Worm (Caenorhabditis elegans) whole organism, midembryonic: ENCODE results near the gene tag-276.

Source experiments
- T22C8.4 ChIP-seq: fragments of 200-800 bp; sonication (Bioruptor generic); IDR thresholded peaks from 2 replicates; pipeline ENCODE4 v1.3.6; 2022; ENCODE audit warnings: missing genetic modification characterization, missing compliant biosample characterization
- cog-1 ChIP-seq: sonication (generic microtip); optimal IDR thresholded peaks from 2 replicates; lab custom pipeline; 2016; ENCODE audit warnings: missing genetic modification characterization, missing compliant biosample characterization
- klf-2 ChIP-seq: fragments of 200-800 bp; sonication (Bioruptor generic); conservative IDR thresholded peaks from 2 replicates; pipeline ENCODE4 v1.3.6; 2022; ENCODE audit warnings: missing genetic modification reagents, missing genetic modification characterization, missing compliant biosample characterization
- med-1 ChIP-seq: sonication (generic microtip); optimal IDR thresholded peaks from 2 replicates; lab custom pipeline; 2017; ENCODE audit warnings: missing genetic modification characterization, mild to moderate bottlenecking, missing compliant biosample characterization, antibody characterized with exemption, missing genetic modification reagents; ENCODE audit not compliant: insufficient read depth
- tab-1 ChIP-seq: fragments of 200-800 bp; sonication (Bioruptor generic); IDR thresholded peaks from 2 replicates; pipeline ENCODE4 v1.3.6; 2022; ENCODE audit warnings: missing genetic modification characterization, missing compliant biosample characterization
- ztf-23 ChIP-seq: fragments of 200-800 bp; sonication (Bioruptor generic); IDR thresholded peaks from 2 replicates; pipeline ENCODE4 v1.3.6; 2022; ENCODE audit warnings: missing genetic modification reagents, missing genetic modification characterization, missing compliant biosample characterization
- ztf-29 ChIP-seq: fragments of 200-800 bp; sonication (Bioruptor generic); IDR thresholded peaks from 2 replicates; pipeline ENCODE4 v1.3.6; 2022; ENCODE audit warnings: missing genetic modification reagents, missing genetic modification characterization, missing compliant biosample characterization

- no peak for TF ChIP-seq med-1
- TF ChIP-seq ztf-29 (GFP tag; lab: Robert Waterston, UW) = no peak
- TF ChIP-seq tab-1 = no peak
- TF ChIP-seq T22C8.4 (GFP tag; lab: Robert Waterston, UW) = no peak
- TF ChIP-seq cog-1 (tag; lab: Kevin White, UChicago) = no peak
- no peak for TF ChIP-seq klf-2 (GFP tag; lab: Robert Waterston, UW)
- no peak for TF ChIP-seq ztf-23
Observed at ce11 chrII:12241792-12242191, 7.2 kb downstream of the tag-276 start.
